Fruit fly (Drosophila melanogaster) whole organism, wandering third instar larva: ENCODE results near the gene CG18178.

Experiments
- Abd-B ChIP-seq: fragments of >200 bp; optimal IDR thresholded peaks from 2 replicates; lab custom pipeline; 2017; ENCODE audit warnings: missing biosample characterization, missing genetic modification characterization
- CG32264 ChIP-seq: fragments of 200-800 bp; sonication (Bioruptor generic); optimal IDR thresholded peaks from 2 replicates; lab custom pipeline; 2016; ENCODE audit warnings: missing biosample characterization, missing genetic modification characterization
- CG9705 ChIP-seq: fragments of 200-800 bp; sonication (Bioruptor generic); optimal IDR thresholded peaks from 2 replicates; lab custom pipeline; 2018; ENCODE audit warnings: missing biosample characterization, mild to moderate bottlenecking, missing genetic modification characterization
- CrebA ChIP-seq: fragments of 200-800 bp; sonication (Bioruptor generic); optimal IDR thresholded peaks from 2 replicates; lab custom pipeline; 2016; ENCODE audit warnings: missing biosample characterization, mild to moderate bottlenecking, missing genetic modification characterization, borderline replicate concordance
- Dfd ChIP-seq: fragments of >200 bp; optimal IDR thresholded peaks from 2 replicates; lab custom pipeline; 2017; ENCODE audit warnings: missing biosample characterization, missing genetic modification characterization
- Dif ChIP-seq: fragments of 200-275, 200-300 bp; sonication (Bioruptor generic); optimal IDR thresholded peaks from 2 replicates; lab custom pipeline; 2018; ENCODE audit warnings: missing biosample characterization, missing genetic modification characterization; ENCODE audit not compliant: partially characterized antibody
- GATAd ChIP-seq: sonication (Bioruptor generic); optimal IDR thresholded peaks from 2 replicates; lab custom pipeline; 2016; ENCODE audit warnings: missing biosample characterization, missing genetic modification characterization
- HLH106 ChIP-seq: fragments of 200-800 bp; optimal IDR thresholded peaks from 3 replicates; lab custom pipeline; 2019; ENCODE audit warnings: missing biosample characterization, mild to moderate bottlenecking, missing genetic modification characterization, moderate library complexity
- Hnf4 ChIP-seq: fragments of 200-800 bp; sonication (Bioruptor generic); optimal IDR thresholded peaks from 2 replicates; lab custom pipeline; 2016; ENCODE audit warnings: missing biosample characterization, mild to moderate bottlenecking, missing genetic modification characterization
- Hr78 ChIP-seq: fragments of >200 bp; optimal IDR thresholded peaks from 2 replicates; lab custom pipeline; 2017; ENCODE audit warnings: missing biosample characterization, missing genetic modification characterization
- Hr83 ChIP-seq: fragments of 200-300 bp; sonication (Bioruptor generic); optimal IDR thresholded peaks from 2 replicates; lab custom pipeline; 2016; ENCODE audit warnings: missing biosample characterization, mild to moderate bottlenecking, missing genetic modification characterization, moderate library complexity; ENCODE audit not compliant: poor library complexity, severe bottlenecking
- Jra ChIP-seq: sonication (Bioruptor generic); optimal IDR thresholded peaks from 2 replicates; lab custom pipeline; 2016; ENCODE audit warnings: missing biosample characterization, missing genetic modification characterization
- Mio ChIP-seq: sonication (Bioruptor generic); optimal IDR thresholded peaks from 2 replicates; lab custom pipeline; 2016; ENCODE audit warnings: missing biosample characterization, missing genetic modification characterization
- Myc ChIP-seq: fragments of >200 bp; optimal IDR thresholded peaks from 2 replicates; lab custom pipeline; 2017
- N ChIP-seq: fragments of >200 bp; optimal IDR thresholded peaks from 2 replicates; lab custom pipeline; 2018; ENCODE audit warnings: missing biosample characterization, missing external identifiers, missing genetic modification characterization
- OdsH ChIP-seq: fragments of 200-800 bp; sonication (Bioruptor generic); optimal IDR thresholded peaks from 2 replicates; lab custom pipeline; 2016; ENCODE audit warnings: missing biosample characterization, mild to moderate bottlenecking, missing genetic modification characterization
- Rel ChIP-seq, 2 experiments: fragments of 200-800 bp; sonication (Bioruptor generic) in 1 of 2; optimal IDR thresholded peaks; 2 replicates in 1 of 2; 3 replicates in 1 of 2; lab custom pipeline; 2016 to 2019; ENCODE audit warnings: mild to moderate bottlenecking in 2 of 2, missing biosample characterization in 2 of 2, missing genetic modification characterization in 2 of 2, moderate library complexity in 1 of 2
- Sp1 ChIP-seq: fragments of 200-800 bp; sonication (Bioruptor generic); optimal IDR thresholded peaks from 3 replicates; lab custom pipeline; 2019; ENCODE audit warnings: missing biosample characterization, mild to moderate bottlenecking, missing genetic modification characterization, moderate library complexity
- Vsx2 ChIP-seq: fragments of 200-300, 225-300 bp; sonication (Bioruptor generic); optimal IDR thresholded peaks from 2 replicates; lab custom pipeline; 2018; ENCODE audit warnings: missing biosample characterization, missing genetic modification characterization; ENCODE audit not compliant: partially characterized antibody
- br ChIP-seq: fragments of 200-800 bp; sonication (Bioruptor generic); optimal IDR thresholded peaks from 2 replicates; lab custom pipeline; 2016; ENCODE audit warnings: missing biosample characterization, missing genetic modification characterization
- brk ChIP-seq: fragments of 200-800 bp; sonication (Bioruptor generic); optimal IDR thresholded peaks from 2 replicates; lab custom pipeline; 2016; ENCODE audit warnings: missing biosample characterization, mild to moderate bottlenecking, missing genetic modification characterization
- dl ChIP-seq, 2 experiments: fragments of 175-275, 200-275 bp in 1 of 2; fragments of 200-275 bp in 1 of 2; sonication (Bioruptor generic); optimal IDR thresholded peaks; lab custom pipeline; 2018; ENCODE audit warnings: mild to moderate bottlenecking in 2 of 2, missing biosample characterization in 2 of 2, missing genetic modification characterization in 2 of 2, moderate library complexity in 2 of 2; ENCODE audit not compliant: partially characterized antibody in 2 of 2, insufficient read depth in 1 of 2
- dmrt93B ChIP-seq: fragments of 200-800 bp; sonication (Bioruptor generic); optimal IDR thresholded peaks from 2 replicates; lab custom pipeline; 2018; ENCODE audit warnings: missing biosample characterization, mild to moderate bottlenecking, missing genetic modification characterization
- dsf ChIP-seq: sonication (Bioruptor generic); optimal IDR thresholded peaks from 2 replicates; lab custom pipeline; 2016; ENCODE audit warnings: missing biosample characterization, missing genetic modification characterization, borderline replicate concordance
- ey ChIP-seq: fragments of 200-800 bp; sonication (Bioruptor generic); optimal IDR thresholded peaks from 2 replicates; lab custom pipeline; 2016; ENCODE audit warnings: missing biosample characterization, missing genetic modification characterization
- foxo ChIP-seq, 2 experiments: fragments of 200-800 bp; sonication (Bioruptor generic); optimal IDR thresholded peaks; 2 replicates in 1 of 2; 3 replicates in 1 of 2; lab custom pipeline; 2016 to 2017; ENCODE audit warnings: missing biosample characterization in 2 of 2, missing genetic modification characterization in 2 of 2
- fru ChIP-seq: fragments of 200-800 bp; sonication (Bioruptor generic); optimal IDR thresholded peaks from 3 replicates; lab custom pipeline; 2016; ENCODE audit warnings: missing biosample characterization, mild to moderate bottlenecking, missing genetic modification characterization
- h ChIP-seq: fragments of 200-800 bp; sonication (Bioruptor generic); optimal IDR thresholded peaks from 3 replicates; lab custom pipeline; 2016; ENCODE audit warnings: missing biosample characterization, mild to moderate bottlenecking, missing genetic modification characterization
- jim ChIP-seq: fragments of 175-275, 200-325 bp; sonication (Bioruptor generic); optimal IDR thresholded peaks from 2 replicates; lab custom pipeline; 2016; ENCODE audit warnings: missing biosample characterization, mild to moderate bottlenecking, missing genetic modification characterization
- lola ChIP-seq: fragments of >200 bp; optimal IDR thresholded peaks from 2 replicates; lab custom pipeline; 2017; ENCODE audit warnings: missing biosample characterization, missing genetic modification characterization
- pan ChIP-seq: fragments of >200 bp; optimal IDR thresholded peaks from 2 replicates; lab custom pipeline; 2017
- psq ChIP-seq: fragments of 200-800 bp; sonication (Bioruptor generic); optimal IDR thresholded peaks from 3 replicates; lab custom pipeline; 2017; ENCODE audit warnings: missing biosample characterization, mild to moderate bottlenecking, missing genetic modification characterization, moderate library complexity
- rgr ChIP-seq: fragments of 200-800 bp; sonication (Bioruptor generic); optimal IDR thresholded peaks from 3 replicates; lab custom pipeline; 2016; ENCODE audit warnings: missing biosample characterization, mild to moderate bottlenecking, missing genetic modification characterization
- sage ChIP-seq: fragments of 200-800 bp; sonication (Bioruptor generic); optimal IDR thresholded peaks from 2 replicates; lab custom pipeline; 2016; ENCODE audit warnings: missing biosample characterization, mild to moderate bottlenecking, missing genetic modification characterization
- tai ChIP-seq: sonication (Bioruptor generic); optimal IDR thresholded peaks from 2 replicates; lab custom pipeline; 2016; ENCODE audit warnings: missing biosample characterization, missing genetic modification characterization
- usp ChIP-seq: fragments of >200 bp; optimal IDR thresholded peaks from 2 replicates; lab custom pipeline; 2017; ENCODE audit warnings: missing biosample characterization, missing genetic modification characterization
- woc ChIP-seq: sonication (Bioruptor generic); optimal IDR thresholded peaks from 2 replicates; lab custom pipeline; 2016; ENCODE audit warnings: missing biosample characterization, mild to moderate bottlenecking, missing genetic modification characterization

Gene CG18178

dm6 chr3L:9692234-9692891 is 26.6 kb downstream of the CG18178 start:
- TF ChIP-seq dl (GFP tag; optimal IDR thresholded peaks at IDR 0.05; lab: Kevin White, UChicago; ENCODE audit: insufficient read depth in 1 of 2, partially characterized antibody in 2 of 2) = peak; percentile 94 to 97
- no peak for TF ChIP-seq HLH106 (tag; lab: Kevin White, UChicago)
- TF ChIP-seq Mio (GFP tag; lab: Kevin White, UChicago) = no peak
- TF ChIP-seq lola (GFP tag; lab: Kevin White, UChicago) = no peak
- TF ChIP-seq h = no peak
- TF ChIP-seq CrebA (GFP tag; lab: Kevin White, UChicago) = peak; percentile 54
- peak; percentile 75 for TF ChIP-seq Hr83 (GFP tag; lab: Kevin White, UChicago)
- peak; percentile 98 for TF ChIP-seq Dif
- no peak for TF ChIP-seq dsf (GFP tag; lab: Kevin White, UChicago)
- no peak for TF ChIP-seq GATAd (GFP tag; lab: Kevin White, UChicago)
- no peak for TF ChIP-seq Abd-B (GFP tag; lab: Kevin White, UChicago)
- TF ChIP-seq Vsx2 = peak; percentile 82
- TF ChIP-seq OdsH = no peak
- TF ChIP-seq Hnf4 (GFP tag; lab: Kevin White, UChicago) = no peak
- TF ChIP-seq Rel (GFP tag; optimal IDR thresholded peaks at IDR 0.05; lab: Kevin White, UChicago) = no peak
- TF ChIP-seq Rel (tag; optimal IDR thresholded peaks at IDR 0.05; lab: Kevin White, UChicago) = no peak
- no peak for TF ChIP-seq psq
- no peak for TF ChIP-seq N

dm6 chr3L:9691476-9691826 is 27.5 kb downstream of the CG18178 start:
- TF ChIP-seq Vsx2 (no peak), CrebA (GFP tag; lab: Kevin White, UChicago) (no peak), Rel (GFP tag; optimal IDR thresholded peaks at IDR 0.05; lab: Kevin White, UChicago) (no peak), Rel (tag; optimal IDR thresholded peaks at IDR 0.05; lab: Kevin White, UChicago) (no peak), CG32264 (no peak)

dm6 chr3L:9690798-9691475 is 28.0 kb downstream of the CG18178 start:
- TF ChIP-seq h (peak; percentile 61), sage (GFP tag; lab: Kevin White, UChicago) (no peak), br (GFP tag; lab: Kevin White, UChicago) (no peak), ey (GFP tag; lab: Kevin White, UChicago) (peak; percentile 45), Jra (GFP tag; lab: Kevin White, UChicago) (no peak), dsf (GFP tag; lab: Kevin White, UChicago) (no peak), Rel (GFP tag; optimal IDR thresholded peaks at IDR 0.05; lab: Kevin White, UChicago) (no peak), Rel (tag; optimal IDR thresholded peaks at IDR 0.05; lab: Kevin White, UChicago) (no peak), woc (GFP tag; lab: Kevin White, UChicago) (no peak), fru (GFP tag; lab: Kevin White, UChicago) (peak; percentile 58), Hnf4 (GFP tag; lab: Kevin White, UChicago) (peak; percentile 38), Myc (no peak), N (no peak), HLH106 (tag; lab: Kevin White, UChicago) (peak; percentile 41), pan (lab: Kevin White, UChicago) (no peak), Hr78 (no peak), foxo (GFP tag; optimal IDR thresholded peaks at IDR 0.05; lab: Kevin White, UChicago) (peak in 1 of 2 experiments; percentile 63), usp (GFP tag; lab: Kevin White, UChicago) (no peak), Dif (no peak), rgr (peak; percentile 46), dmrt93B (no peak), CrebA (GFP tag; lab: Kevin White, UChicago) (no peak), CG9705 (GFP tag; lab: Kevin White, UChicago) (no peak), psq (peak; percentile 39), Mio (GFP tag; lab: Kevin White, UChicago) (no peak), Abd-B (GFP tag; lab: Kevin White, UChicago) (no peak), Dfd (GFP tag; lab: Kevin White, UChicago) (peak; percentile 22), CG32264 (no peak), Vsx2 (no peak), GATAd (GFP tag; lab: Kevin White, UChicago) (no peak), tai (GFP tag; lab: Kevin White, UChicago) (peak; percentile 41), OdsH (peak; percentile 40), Sp1 (GFP tag; lab: Kevin White, UChicago) (peak; percentile 24), Hr83 (GFP tag; lab: Kevin White, UChicago) (no peak), brk (GFP tag; lab: Kevin White, UChicago) (peak; percentile 11), lola (GFP tag; lab: Kevin White, UChicago) (no peak), jim (GFP tag; lab: Kevin White, UChicago) (no peak)
